Worm (Caenorhabditis elegans) whole organism, L1 larva: ENCODE results near the gene C16A3.2.

Experiments
- ceh-82 ChIP-seq, 3 experiments: fragments of 150-350 bp in 1 of 3; sonication (generic microtip) in 2 of 3; optimal IDR thresholded peaks; 2 replicates each; lab custom pipeline; 2014 to 2017; ENCODE audit warnings: missing biosample characterization in 3 of 3, missing genetic modification characterization in 3 of 3
- lin-35 ChIP-seq, 2 experiments: fragments of 150-350 bp; optimal IDR thresholded peaks; 2 replicates each; lab custom pipeline; 2014; ENCODE audit warnings: missing biosample characterization in 2 of 2, missing genetic modification characterization in 2 of 2, missing genetic modification reagents in 2 of 2
- skn-1 ChIP-seq: fragments of 150-350 bp; optimal IDR thresholded peaks from 2 replicates; lab custom pipeline; 2014; ENCODE audit warnings: missing biosample characterization, missing genetic modification characterization
- ztf-4 ChIP-seq: fragments of 150-350 bp; optimal IDR thresholded peaks from 2 replicates; lab custom pipeline; 2014; ENCODE audit warnings: missing biosample characterization, missing genetic modification characterization

- TF ChIP-seq ceh-82 (tag; optimal IDR thresholded peaks at IDR 0.05; lab: Kevin White, UChicago) (peak in 2 of 3 experiments; percentile 14 to 22), skn-1 (peak; percentile 25), ztf-4 (tag; lab: Kevin White, UChicago) (no peak), lin-35 (GFP tag; optimal IDR thresholded peaks at IDR 0.05; lab: Kevin White, UChicago) (peak in 1 of 2 experiments; percentile 54)
These were observed 27.2 kb upstream of the C16A3.2 start for ce11 chrIII:6362323-6362922.
